Worm (Caenorhabditis elegans) whole organism, L1 larva: Measurements from ENCODE around the gene F28H7.8.
A peak's percentile ranks its signal among the peaks of the same experiment; 100 is the strongest.

Experiments
- C04F5.9 ChIP-seq: sonication (generic microtip); optimal IDR thresholded peaks from 2 replicates; lab custom pipeline; 2016; ENCODE audit warnings: missing genetic modification characterization, missing compliant biosample characterization
- C16A3.4 ChIP-seq: fragments of 150-350 bp; optimal IDR thresholded peaks from 2 replicates; lab custom pipeline; 2014; ENCODE audit warnings: missing biosample characterization, missing genetic modification characterization
- C34B4.2 ChIP-seq: sonication (generic microtip); optimal IDR thresholded peaks from 2 replicates; lab custom pipeline; 2017; ENCODE audit warnings: mild to moderate bottlenecking, missing genetic modification characterization, missing compliant biosample characterization
- Y116A8C.19 ChIP-seq: sonication (generic microtip); optimal IDR thresholded peaks from 2 replicates; lab custom pipeline; 2016; ENCODE audit warnings: missing compliant biosample characterization, missing genetic modification characterization, borderline replicate concordance
- alr-1 ChIP-seq: fragments of 200-800 bp; sonication (Bioruptor generic); optimal IDR thresholded peaks from 2 replicates; lab custom pipeline; 2018; ENCODE audit warnings: borderline replicate concordance, mild to moderate bottlenecking, missing genetic modification characterization, missing compliant biosample characterization
- aly-2 ChIP-seq: fragments of 150-350 bp; optimal IDR thresholded peaks from 2 replicates; lab custom pipeline; 2014; ENCODE audit warnings: missing biosample characterization, missing genetic modification characterization
- blmp-1 ChIP-seq: fragments of 150-350 bp; optimal IDR thresholded peaks from 2 replicates; lab custom pipeline; 2014; ENCODE audit warnings: missing biosample characterization, missing genetic modification characterization
- ceh-63 ChIP-seq: fragments of 200-800 bp; sonication (Bioruptor generic); optimal IDR thresholded peaks from 2 replicates; lab custom pipeline; 2018; ENCODE audit warnings: mild to moderate bottlenecking, missing genetic modification characterization, missing compliant biosample characterization
- ceh-8 ChIP-seq: fragments of 200-800 bp; sonication (Bioruptor generic); optimal IDR thresholded peaks from 2 replicates; lab custom pipeline; 2018; ENCODE audit warnings: mild to moderate bottlenecking, missing genetic modification characterization, moderate library complexity, missing compliant biosample characterization
- ceh-82 ChIP-seq, 3 experiments: fragments of 150-350 bp in 1 of 3; sonication (generic microtip) in 2 of 3; optimal IDR thresholded peaks; 2 replicates each; lab custom pipeline; 2014 to 2017; ENCODE audit warnings: missing biosample characterization in 3 of 3, missing genetic modification characterization in 3 of 3
- ceh-88 ChIP-seq: fragments of 200-800 bp; sonication (Bioruptor generic); IDR thresholded peaks from 2 replicates; pipeline ENCODE4 v1.3.6; 2022; ENCODE audit warnings: missing genetic modification characterization, missing compliant biosample characterization
- ceh-90 ChIP-seq: sonication (generic microtip); optimal IDR thresholded peaks from 2 replicates; lab custom pipeline; 2016; ENCODE audit warnings: missing genetic modification characterization, missing compliant biosample characterization
- ces-1 ChIP-seq: fragments of 150-350 bp; optimal IDR thresholded peaks from 2 replicates; lab custom pipeline; 2014; ENCODE audit warnings: missing biosample characterization, missing genetic modification reagents, missing genetic modification characterization
- dpl-1 ChIP-seq, 3 experiments: fragments of 150-350 bp in 2 of 3; sonication (generic microtip) in 1 of 3; optimal IDR thresholded peaks; 2 replicates each; lab custom pipeline; 2014 to 2017; ENCODE audit warnings: missing biosample characterization in 3 of 3, missing genetic modification characterization in 3 of 3, missing genetic modification reagents in 3 of 3
- efl-3 ChIP-seq: fragments of 200-800 bp; sonication (Bioruptor generic); optimal IDR thresholded peaks from 2 replicates; lab custom pipeline; 2018; ENCODE audit warnings: mild to moderate bottlenecking, missing genetic modification characterization, missing compliant biosample characterization
- egl-13 ChIP-seq: sonication (generic microtip); optimal IDR thresholded peaks from 2 replicates; lab custom pipeline; 2016; ENCODE audit warnings: missing genotype, missing genetic modification reagents, missing genetic modification characterization, missing compliant biosample characterization
- elt-2 ChIP-seq: sonication (generic microtip); optimal IDR thresholded peaks from 2 replicates; lab custom pipeline; 2016; ENCODE audit warnings: missing genetic modification characterization, mild to moderate bottlenecking, inconsistent platforms, missing compliant biosample characterization, missing genetic modification reagents
- hlh-17 ChIP-seq: fragments of 200-800 bp; sonication (Bioruptor generic); optimal IDR thresholded peaks from 2 replicates; lab custom pipeline; 2018; ENCODE audit warnings: missing genetic modification characterization, mild to moderate bottlenecking, missing compliant biosample characterization, moderate library complexity, borderline replicate concordance
- hlh-4 ChIP-seq: sonication (generic microtip); optimal IDR thresholded peaks from 2 replicates; lab custom pipeline; 2016; ENCODE audit warnings: mild to moderate bottlenecking, missing genetic modification characterization, missing compliant biosample characterization
- hpl-2 ChIP-seq: fragments of 150-350 bp; optimal IDR thresholded peaks from 2 replicates; lab custom pipeline; 2014; ENCODE audit warnings: missing biosample characterization, missing genetic modification reagents, missing genetic modification characterization
- irx-1 ChIP-seq: sonication (generic microtip); optimal IDR thresholded peaks from 2 replicates; lab custom pipeline; 2016; ENCODE audit warnings: missing genetic modification characterization, missing compliant biosample characterization
- jun-1 ChIP-seq: fragments of 150-350 bp; optimal IDR thresholded peaks from 2 replicates; lab custom pipeline; 2014; ENCODE audit warnings: missing biosample characterization, missing genetic modification reagents, missing genetic modification characterization
- lin-15B ChIP-seq: fragments of 150-350 bp; sonication (generic microtip); optimal IDR thresholded peaks from 3 replicates; lab custom pipeline; 2014; ENCODE audit warnings: missing biosample characterization, missing genetic modification characterization
- lin-35 ChIP-seq, 2 experiments: fragments of 150-350 bp; optimal IDR thresholded peaks; 2 replicates each; lab custom pipeline; 2014; ENCODE audit warnings: missing biosample characterization in 2 of 2, missing genetic modification characterization in 2 of 2, missing genetic modification reagents in 2 of 2
- lin-39 ChIP-seq: fragments of 150-350 bp; optimal IDR thresholded peaks from 2 replicates; lab custom pipeline; 2014; ENCODE audit warnings: missing biosample characterization, missing genetic modification reagents, missing genetic modification characterization
- lsy-2 ChIP-seq, 2 experiments: fragments of 150-350 bp; optimal IDR thresholded peaks; 2 replicates each; lab custom pipeline; 2014; ENCODE audit warnings: missing biosample characterization in 2 of 2, missing genetic modification characterization in 2 of 2
- mef-2 ChIP-seq: fragments of 150-350 bp; optimal IDR thresholded peaks from 2 replicates; lab custom pipeline; 2014; ENCODE audit warnings: missing biosample characterization, missing genetic modification characterization
- mep-1 ChIP-seq: fragments of 150-350 bp; optimal IDR thresholded peaks from 2 replicates; lab custom pipeline; 2014; ENCODE audit warnings: missing biosample characterization, missing genetic modification characterization
- nhr-19 ChIP-seq: fragments of 200-800 bp; sonication (Bioruptor generic); conservative IDR thresholded peaks from 2 replicates; pipeline ENCODE4 v1.3.6; 2022; ENCODE audit warnings: missing genetic modification characterization, missing compliant biosample characterization
- nhr-20 ChIP-seq: sonication (generic microtip); optimal IDR thresholded peaks from 2 replicates; lab custom pipeline; 2016; ENCODE audit warnings: mild to moderate bottlenecking, missing genetic modification characterization, missing compliant biosample characterization
- nhr-28 ChIP-seq: fragments of 150-350 bp; optimal IDR thresholded peaks from 2 replicates; lab custom pipeline; 2014; ENCODE audit warnings: missing biosample characterization, missing genetic modification characterization
- nhr-84 ChIP-seq: sonication (generic microtip); optimal IDR thresholded peaks from 2 replicates; lab custom pipeline; 2017; ENCODE audit warnings: missing biosample characterization, missing genetic modification characterization
- nhr-85 ChIP-seq: sonication (generic microtip); peaks from one replicate; lab custom pipeline; 2016; ENCODE audit warnings: missing genetic modification characterization, inconsistent platforms, missing compliant biosample characterization
- nhr-90 ChIP-seq: sonication (generic microtip); optimal IDR thresholded peaks from 2 replicates; lab custom pipeline; 2016; ENCODE audit warnings: mild to moderate bottlenecking, missing genetic modification characterization, missing compliant biosample characterization; ENCODE audit not compliant: poor library complexity
- snpc-4 ChIP-seq: fragments of 150-350 bp; optimal IDR thresholded peaks from 2 replicates; lab custom pipeline; 2014; ENCODE audit warnings: missing biosample characterization, missing genetic modification characterization
- snu-23 ChIP-seq: sonication (generic microtip); optimal IDR thresholded peaks from 2 replicates; lab custom pipeline; 2016; ENCODE audit warnings: missing genetic modification characterization, missing compliant biosample characterization
- sox-4 ChIP-seq: sonication (generic microtip); optimal IDR thresholded peaks from 2 replicates; lab custom pipeline; 2016; ENCODE audit warnings: missing genetic modification characterization, missing compliant biosample characterization
- sptf-1 ChIP-seq: fragments of 150-350 bp; optimal IDR thresholded peaks from 2 replicates; lab custom pipeline; 2014; ENCODE audit warnings: missing biosample characterization, missing genetic modification characterization
- swsn-7 ChIP-seq: sonication (generic microtip); optimal IDR thresholded peaks from 2 replicates; lab custom pipeline; 2016; ENCODE audit warnings: missing genetic modification characterization, missing compliant biosample characterization
- unc-130 ChIP-seq: fragments of 150-350 bp; optimal IDR thresholded peaks from 2 replicates; lab custom pipeline; 2017; ENCODE audit warnings: missing biosample characterization, missing genetic modification characterization, inconsistent platforms
- unc-30 ChIP-seq: sonication (generic microtip); optimal IDR thresholded peaks from 2 replicates; lab custom pipeline; 2017; ENCODE audit warnings: missing biosample characterization, missing genetic modification characterization
- unc-62 ChIP-seq: fragments of 150-350 bp; optimal IDR thresholded peaks from 2 replicates; lab custom pipeline; 2014; ENCODE audit warnings: missing biosample characterization, missing genetic modification reagents, missing genetic modification characterization
- unc-86 ChIP-seq: sonication (generic microtip); optimal IDR thresholded peaks from 2 replicates; lab custom pipeline; 2016; ENCODE audit warnings: missing genetic modification characterization, missing compliant biosample characterization
- vab-15 ChIP-seq: sonication (generic microtip); optimal IDR thresholded peaks from 2 replicates; lab custom pipeline; 2017; ENCODE audit warnings: missing genotype, mild to moderate bottlenecking, missing genetic modification characterization, missing compliant biosample characterization
- zag-1 ChIP-seq: fragments of 150-350 bp; optimal IDR thresholded peaks from 2 replicates; lab custom pipeline; 2014; ENCODE audit warnings: missing biosample characterization, missing genetic modification characterization
- ztf-11 ChIP-seq, 2 experiments: sonication (generic microtip); optimal IDR thresholded peaks; 2 replicates each; lab custom pipeline; 2016 to 2017; ENCODE audit warnings: missing genetic modification characterization in 2 of 2, missing biosample characterization in 1 of 2, missing compliant biosample characterization in 1 of 2

The F28H7.8 gene

ce11 chrV:10730824-10731416 lies 27.8 kb upstream of the F28H7.8 start:
- TF ChIP-seq blmp-1 (tag; lab: Kevin White, UChicago), result peak; percentile 20
- TF ChIP-seq nhr-85 (tag; lab: Kevin White, UChicago), result peak; percentile 57
- TF ChIP-seq unc-62 (GFP tag; lab: Kevin White, UChicago), result no peak

DNA sequence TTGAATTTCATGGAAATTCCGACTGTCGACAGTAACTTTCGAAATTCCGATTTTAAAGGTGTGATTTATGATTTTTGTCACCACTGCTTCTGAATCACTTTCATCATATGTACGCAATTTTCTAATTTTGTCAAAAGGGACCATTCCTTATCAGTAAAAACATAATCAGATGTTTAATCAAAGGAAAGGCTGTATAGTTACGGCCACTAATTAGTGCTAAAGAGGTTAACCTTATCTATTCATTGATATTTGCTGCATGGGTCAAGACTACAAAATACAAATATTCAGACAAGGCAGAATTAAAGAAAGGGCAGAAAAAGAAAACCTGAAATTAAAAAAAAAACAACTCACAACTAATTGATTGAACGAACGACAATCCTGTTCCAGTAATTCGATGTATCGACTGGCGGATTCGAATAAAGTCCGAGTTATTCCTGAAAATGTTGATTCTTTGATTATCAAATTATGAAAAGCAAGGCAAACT lies 26.7 kb upstream of the F28H7.8 start, which contains the start of gene T28B11.1:
T28B11.1 (minus strand) TSS at position 434 of the 484 bp plus-strand sequence.
- peak in 1 of 2 experiments; percentile 3 for TF ChIP-seq lin-35 (GFP tag; optimal IDR thresholded peaks at IDR 0.05; lab: Kevin White, UChicago)
- TF ChIP-seq elt-2 (tag; lab: Kevin White, UChicago), result peak; percentile 78
- no peak for TF ChIP-seq ceh-82 (tag; optimal IDR thresholded peaks at IDR 0.05; lab: Kevin White, UChicago)

DNA sequence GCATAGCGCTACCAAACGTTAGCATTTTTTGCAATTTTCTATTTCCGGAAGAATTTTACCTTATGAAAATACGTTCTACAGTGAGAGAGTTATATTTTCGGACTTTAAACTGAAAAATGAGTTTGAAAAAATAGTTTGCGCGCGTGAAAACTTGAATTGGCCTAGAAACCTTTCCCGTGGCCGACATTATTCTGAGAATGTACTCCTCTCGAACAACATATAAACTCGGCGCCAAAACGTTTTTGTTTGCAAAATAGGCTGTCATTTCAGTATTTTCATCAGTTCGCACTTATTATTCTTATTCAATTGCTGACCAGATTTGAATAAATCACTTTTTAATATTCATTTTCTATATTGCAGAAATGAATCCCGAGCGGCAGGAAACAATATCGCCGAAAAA lies 22.0 kb upstream of the F28H7.8 start, which contains the start of the genes mre-11 and wdr-5.3:
mre-11 (minus strand) TSS at position 113 of the 400 bp plus-strand sequence.
wdr-5.3 (plus strand) TSS at position 361 of the 400 bp plus-strand sequence.
- TF ChIP-seq alr-1 (no peak), C04F5.9 (tag; lab: Kevin White, UChicago) (peak; percentile 29), unc-130 (tag; lab: Kevin White, UChicago) (peak; percentile 69), aly-2 (no peak), ces-1 (no peak), ceh-90 (peak; percentile 78), C16A3.4 (peak; percentile 50), Y116A8C.19 (no peak), nhr-19 (GFP tag; lab: Robert Waterston, UW) (peak; percentile 72), mep-1 (tag; lab: Kevin White, UChicago) (peak; percentile 68), nhr-20 (tag; lab: Kevin White, UChicago) (peak; percentile 80), ceh-82 (tag; optimal IDR thresholded peaks at IDR 0.05; lab: Kevin White, UChicago) (peak in 2 of 3 experiments; percentile 37), hlh-4 (no peak), mef-2 (tag; lab: Kevin White, UChicago) (no peak), efl-3 (GFP tag; lab: Kevin White, UChicago) (no peak), ztf-11 (tag; optimal IDR thresholded peaks at IDR 0.05; lab: Kevin White, UChicago) (peak in 1 of 2 experiments; percentile 78), snu-23 (GFP tag; lab: Kevin White, UChicago) (peak; percentile 80), dpl-1 (GFP tag; optimal IDR thresholded peaks at IDR 0.05; lab: Kevin White, UChicago) (peak; percentile 84 to 92 (median 88)), lin-39 (no peak), ceh-88 (GFP tag; lab: Robert Waterston, UW) (no peak), lin-35 (GFP tag; optimal IDR thresholded peaks at IDR 0.05; lab: Kevin White, UChicago) (peak; percentile 85 to 92), irx-1 (tag; lab: Kevin White, UChicago) (peak; percentile 68), vab-15 (tag; lab: Kevin White, UChicago) (no peak), lin-15B (tag; lab: Kevin White, UChicago) (peak; percentile 56), nhr-85 (tag; lab: Kevin White, UChicago) (peak; percentile 75), elt-2 (tag; lab: Kevin White, UChicago) (peak; percentile 18), egl-13 (tag; lab: Kevin White, UChicago) (peak; percentile 41), hlh-17 (no peak), nhr-90 (tag; lab: Kevin White, UChicago) (peak; percentile 71), ceh-8 (GFP tag; lab: Kevin White, UChicago) (no peak), hpl-2 (GFP tag; lab: Kevin White, UChicago) (no peak), nhr-28 (no peak), sox-4 (tag; lab: Kevin White, UChicago) (peak; percentile 52), nhr-84 (tag; lab: Kevin White, UChicago) (no peak), C34B4.2 (tag; lab: Kevin White, UChicago) (no peak), unc-86 (peak; percentile 51), sptf-1 (tag; lab: Kevin White, UChicago) (no peak), blmp-1 (tag; lab: Kevin White, UChicago) (peak; percentile 60), lsy-2 (tag; optimal IDR thresholded peaks at IDR 0.05; lab: Kevin White, UChicago) (peak; percentile 65 to 77), ceh-63 (GFP tag; lab: Kevin White, UChicago) (no peak), snpc-4 (tag; lab: Kevin White, UChicago) (peak; percentile 49), swsn-7 (tag; lab: Kevin White, UChicago) (peak; percentile 75), unc-30 (tag; lab: Kevin White, UChicago) (no peak), jun-1 (no peak), zag-1 (tag; lab: Kevin White, UChicago) (no peak)
